Worm (Caenorhabditis elegans) whole organism, L3 larva: ENCODE results near the gene F08G5.3.

Source experiments
- ZK546.5 ChIP-seq: sonication (generic microtip); optimal IDR thresholded peaks from 2 replicates; lab custom pipeline; 2017; ENCODE audit warnings: missing biosample characterization, missing genetic modification characterization
- ama-1 ChIP-seq: fragments of 150-350 bp; optimal IDR thresholded peaks from 2 replicates; lab custom pipeline; 2018
- ceh-28 ChIP-seq: fragments of 150-350 bp; optimal IDR thresholded peaks from 2 replicates; lab custom pipeline; 2014; ENCODE audit warnings: missing biosample characterization, missing genetic modification reagents, missing genetic modification characterization
- ceh-82 ChIP-seq: fragments of 150-350 bp; optimal IDR thresholded peaks from 2 replicates; lab custom pipeline; 2014; ENCODE audit warnings: missing biosample characterization, missing genetic modification characterization
- ceh-9 ChIP-seq: sonication (generic microtip); optimal IDR thresholded peaks from 2 replicates; lab custom pipeline; 2018; ENCODE audit warnings: missing biosample characterization, missing genetic modification characterization
- egl-27 ChIP-seq: sonication (generic microtip); optimal IDR thresholded peaks from 4 replicates; lab custom pipeline; 2017; ENCODE audit warnings: missing biosample characterization, missing genetic modification reagents, missing genetic modification characterization
- elt-1 ChIP-seq: fragments of 150-350 bp; optimal IDR thresholded peaks from 2 replicates; lab custom pipeline; 2014; ENCODE audit warnings: missing biosample characterization, missing genetic modification characterization
- elt-2 ChIP-seq: sonication (generic microtip); optimal IDR thresholded peaks from 2 replicates; lab custom pipeline; 2016; ENCODE audit warnings: missing genetic modification reagents, mild to moderate bottlenecking, missing genetic modification characterization, missing compliant biosample characterization
- elt-3 ChIP-seq, 3 experiments: fragments of 150-350 bp in 1 of 3; sonication (generic microtip) in 2 of 3; optimal IDR thresholded peaks; 2 replicates in 2 of 3; 4 replicates in 1 of 3; lab custom pipeline; 2014 to 2017; ENCODE audit warnings: missing biosample characterization in 3 of 3, missing genetic modification characterization in 3 of 3
- fkh-10 ChIP-seq: sonication (generic microtip); optimal IDR thresholded peaks from 2 replicates; lab custom pipeline; 2017; ENCODE audit warnings: missing biosample characterization, missing genetic modification reagents, missing genetic modification characterization
- fos-1 ChIP-seq: fragments of 150-350 bp; optimal IDR thresholded peaks from 2 replicates; lab custom pipeline; 2014; ENCODE audit warnings: missing biosample characterization, missing genetic modification characterization
- jun-1 ChIP-seq: fragments of 150-350 bp; optimal IDR thresholded peaks from 2 replicates; lab custom pipeline; 2014; ENCODE audit warnings: missing biosample characterization, missing genetic modification reagents, missing genetic modification characterization
- lin-39 ChIP-seq: fragments of 150-350 bp; optimal IDR thresholded peaks from 2 replicates; lab custom pipeline; 2018; ENCODE audit warnings: missing biosample characterization, missing genetic modification reagents, missing genetic modification characterization
- lsy-12 ChIP-seq: sonication (generic microtip); optimal IDR thresholded peaks from 2 replicates; lab custom pipeline; 2016; ENCODE audit warnings: mild to moderate bottlenecking, missing genetic modification characterization, missing compliant biosample characterization
- mdl-1 ChIP-seq: fragments of 150-350 bp; optimal IDR thresholded peaks from 2 replicates; lab custom pipeline; 2014; ENCODE audit warnings: missing biosample characterization, missing genetic modification characterization
- nfya-1 ChIP-seq: sonication (generic microtip); optimal IDR thresholded peaks from 2 replicates; lab custom pipeline; 2017; ENCODE audit warnings: missing genetic modification characterization, mild to moderate bottlenecking, missing compliant biosample characterization, antibody characterized with exemption, moderate library complexity; ENCODE audit not compliant: insufficient read depth
- nhr-23 ChIP-seq: fragments of 150-350 bp; optimal IDR thresholded peaks from 2 replicates; lab custom pipeline; 2014; ENCODE audit warnings: missing biosample characterization, missing genetic modification reagents, missing genetic modification characterization
- nhr-25 ChIP-seq: sonication (generic microtip); optimal IDR thresholded peaks from 2 replicates; lab custom pipeline; 2017; ENCODE audit warnings: missing biosample characterization, missing genetic modification characterization
- nhr-28 ChIP-seq: fragments of 150-350 bp; optimal IDR thresholded peaks from 2 replicates; lab custom pipeline; 2014; ENCODE audit warnings: missing biosample characterization, missing genetic modification characterization
- nhr-76 ChIP-seq: fragments of 150-350 bp; sonication (generic microtip); optimal IDR thresholded peaks from 5 replicates; lab custom pipeline; 2014; ENCODE audit warnings: missing biosample characterization, missing genetic modification characterization
- pha-4 ChIP-seq: fragments of 150-350 bp; optimal IDR thresholded peaks from 2 replicates; lab custom pipeline; 2014; ENCODE audit warnings: missing biosample characterization, missing genetic modification reagents, missing genetic modification characterization
- pqm-1 ChIP-seq: fragments of 150-350 bp; optimal IDR thresholded peaks from 2 replicates; lab custom pipeline; 2017; ENCODE audit warnings: missing biosample characterization, missing genetic modification characterization, inconsistent platforms
- snpc-4 ChIP-seq: fragments of 150-350 bp; optimal IDR thresholded peaks from 2 replicates; lab custom pipeline; 2014; ENCODE audit warnings: missing biosample characterization, missing genetic modification characterization
- tbx-2 ChIP-seq: sonication (generic microtip); optimal IDR thresholded peaks from 2 replicates; lab custom pipeline; 2016; ENCODE audit warnings: mild to moderate bottlenecking, missing genetic modification characterization, missing compliant biosample characterization
- unc-39 ChIP-seq: sonication (generic microtip); optimal IDR thresholded peaks from 4 replicates; lab custom pipeline; 2017; ENCODE audit warnings: missing biosample characterization, missing genetic modification characterization
- unc-62 ChIP-seq: fragments of 150-350 bp; sonication (generic microtip); optimal IDR thresholded peaks from 4 replicates; lab custom pipeline; 2014; ENCODE audit warnings: missing biosample characterization, missing genetic modification reagents, missing genetic modification characterization
- ztf-11 ChIP-seq: fragments of 150-350 bp; optimal IDR thresholded peaks from 2 replicates; lab custom pipeline; 2014; ENCODE audit warnings: missing biosample characterization, missing genetic modification characterization
- ztf-4 ChIP-seq: fragments of 150-350 bp; optimal IDR thresholded peaks from 2 replicates; lab custom pipeline; 2014; ENCODE audit warnings: missing biosample characterization, missing genetic modification characterization

Gene F08G5.3

DNA sequence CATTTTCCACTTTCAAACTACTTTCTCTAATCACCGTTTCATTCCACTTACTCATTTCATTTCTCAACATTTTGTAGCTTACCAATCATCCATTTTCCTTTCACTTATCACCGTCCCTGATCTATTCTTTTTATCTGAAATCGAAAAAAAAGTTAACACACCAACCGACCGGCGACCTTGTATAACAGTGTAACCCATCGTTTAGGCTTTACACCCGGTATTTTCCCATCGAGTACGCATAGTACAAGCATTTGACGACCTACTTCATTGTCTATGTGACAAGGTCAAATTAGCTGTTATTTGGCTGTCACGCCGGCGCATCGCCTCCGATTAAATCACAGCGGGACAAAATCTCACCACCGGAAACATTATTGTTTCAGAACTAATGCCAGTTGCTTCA is 12.1 kb upstream of the F08G5.3 start:
- TF ChIP-seq snpc-4: no peak
- peak; percentile 81 for TF ChIP-seq elt-1 (tag; lab: Kevin White, UChicago)
- TF ChIP-seq mdl-1 (tag; lab: Kevin White, UChicago): no peak
- peak; percentile 89 for TF ChIP-seq nhr-25 (tag; lab: Kevin White, UChicago)
- no peak for TF ChIP-seq ama-1 (lab: Kevin White, UChicago)
- TF ChIP-seq lsy-12 (tag; lab: Kevin White, UChicago): no peak
- no peak for TF ChIP-seq egl-27
- TF ChIP-seq pha-4: no peak
- no peak for TF ChIP-seq ceh-82
- no peak for TF ChIP-seq ZK546.5
- no peak for TF ChIP-seq nhr-28 (tag; lab: Kevin White, UChicago)
- no peak for TF ChIP-seq nfya-1 (tag; lab: Kevin White, UChicago)
- no peak for TF ChIP-seq ztf-4

DNA sequence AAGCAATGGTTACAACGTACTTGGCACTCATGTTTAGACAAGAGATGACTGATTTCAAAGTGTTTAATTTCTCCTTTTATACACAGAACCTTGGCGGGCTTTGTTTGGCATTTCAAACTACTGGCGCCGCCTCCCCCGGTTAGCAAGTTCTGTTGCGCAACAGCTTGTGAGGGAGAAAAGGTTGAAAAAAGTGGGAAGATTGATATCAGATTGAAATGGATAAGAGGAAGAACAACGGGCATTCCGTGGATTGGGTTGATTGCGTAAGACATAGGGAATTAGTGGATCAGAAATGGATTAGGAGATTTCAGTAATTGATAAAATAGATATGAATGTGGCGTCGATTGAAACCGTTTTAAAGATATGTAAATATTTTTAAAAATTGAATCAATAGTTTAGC is 11.1 kb upstream of the F08G5.3 start, which contains the start of gene col-130:
col-130 (minus strand) TSS at position 50 of the 400 bp plus-strand sequence.
- no peak for TF ChIP-seq ama-1 (lab: Kevin White, UChicago)
- no peak for TF ChIP-seq tbx-2 (tag; lab: Kevin White, UChicago)
- TF ChIP-seq ZK546.5: no peak
- TF ChIP-seq nhr-23 (tag; lab: Kevin White, UChicago): no peak
- TF ChIP-seq ceh-28 (tag; lab: Kevin White, UChicago): no peak
- no peak for TF ChIP-seq pha-4
- no peak for TF ChIP-seq ceh-9 (tag; lab: Kevin White, UChicago)
- TF ChIP-seq fkh-10: no peak
- TF ChIP-seq unc-39: no peak
- no peak for TF ChIP-seq lsy-12 (tag; lab: Kevin White, UChicago)
- TF ChIP-seq nhr-25 (tag; lab: Kevin White, UChicago): no peak
- no peak for TF ChIP-seq snpc-4
- TF ChIP-seq nhr-76: no peak
- no peak for TF ChIP-seq fos-1 (tag; lab: Kevin White, UChicago)

DNA sequence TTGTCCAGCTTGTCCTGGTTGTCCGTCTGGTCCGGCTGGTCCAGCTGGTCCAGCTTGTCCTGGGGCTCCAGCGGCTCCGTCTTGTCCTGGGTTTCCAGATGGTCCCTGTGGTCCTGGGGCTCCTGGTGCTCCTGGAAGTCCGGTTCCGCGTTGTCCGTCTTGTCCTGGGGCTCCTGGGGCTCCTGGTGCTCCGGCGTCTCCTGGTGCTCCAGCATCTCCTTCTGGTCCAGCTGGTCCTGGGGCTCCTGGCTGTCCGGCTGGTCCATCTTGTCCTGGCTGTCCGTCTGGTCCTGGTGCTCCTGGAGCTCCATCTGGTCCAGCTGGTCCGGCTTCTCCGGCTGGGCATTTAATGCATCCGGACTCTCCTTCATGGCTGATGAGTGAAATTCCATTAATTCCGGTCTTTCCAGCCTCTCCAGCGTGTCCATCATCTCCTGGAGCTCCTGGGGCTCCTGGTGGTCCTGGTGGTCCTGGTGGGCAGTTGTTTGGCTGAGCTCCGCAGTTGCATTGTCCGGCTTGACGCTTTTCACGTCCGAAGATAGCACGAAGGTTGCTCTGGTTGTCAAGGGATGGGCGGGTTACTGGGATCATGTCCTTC is 10.4 kb upstream of the F08G5.3 start:
- no peak for TF ChIP-seq nhr-28 (tag; lab: Kevin White, UChicago)
- no peak for TF ChIP-seq ztf-4

DNA sequence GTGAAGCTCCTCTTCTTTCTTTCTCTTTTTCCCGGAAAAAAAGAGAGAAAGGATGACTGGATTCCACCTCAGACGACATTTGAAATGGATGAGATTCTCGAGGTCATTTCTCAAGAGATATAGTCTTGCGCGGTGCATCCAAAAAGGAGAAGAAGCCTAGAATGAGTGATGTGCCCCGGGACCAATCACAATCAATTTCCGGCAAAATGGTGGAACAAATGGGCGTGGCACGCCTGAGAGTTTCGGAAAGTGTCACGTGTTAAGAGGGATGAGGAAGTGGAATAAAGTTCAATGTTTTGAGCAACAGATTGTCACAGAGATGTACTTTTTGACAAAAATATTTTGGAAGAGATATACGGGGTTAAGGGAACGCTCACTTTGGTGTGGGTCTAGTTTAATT is 8.2 kb upstream of the F08G5.3 start:
- TF ChIP-seq lin-39 (tag; lab: Kevin White, UChicago): peak; percentile 87
- TF ChIP-seq unc-62 (GFP tag; lab: Kevin White, UChicago): peak; percentile 67
- peak; percentile 55 for TF ChIP-seq nfya-1 (tag; lab: Kevin White, UChicago)
- no peak for TF ChIP-seq elt-1 (tag; lab: Kevin White, UChicago)
- no peak for TF ChIP-seq jun-1 (tag; lab: Kevin White, UChicago)

DNA sequence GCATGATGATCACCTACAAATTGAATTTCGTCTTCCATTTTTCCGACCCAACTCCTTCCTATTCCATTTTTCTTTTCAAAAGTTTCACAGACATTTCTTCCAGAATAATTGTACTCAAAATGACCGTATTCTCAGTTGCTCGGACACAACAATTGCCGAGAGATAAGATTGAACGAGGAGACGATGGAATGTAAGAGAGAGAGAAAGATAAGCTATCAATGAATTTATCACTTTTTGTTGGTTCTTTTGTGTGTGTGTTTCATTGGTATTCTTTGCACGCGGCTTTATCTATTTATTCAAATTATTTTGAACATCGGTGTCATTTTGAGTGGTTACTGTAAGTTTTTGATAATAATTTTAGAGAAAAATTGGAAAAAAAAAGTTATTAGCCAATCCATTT is 3.1 kb upstream of the F08G5.3 start, which contains the start of gene ugt-65:
ugt-65 (plus strand) TSS at position 229 of the 400 bp plus-strand sequence.
- TF ChIP-seq mdl-1 (tag; lab: Kevin White, UChicago): no peak
- TF ChIP-seq elt-2: peak; percentile 93
- TF ChIP-seq elt-3 (tag; optimal IDR thresholded peaks at IDR 0.05; lab: Kevin White, UChicago): no peak
- TF ChIP-seq pha-4: peak; percentile 24
- peak; percentile 85 for TF ChIP-seq pqm-1
- TF ChIP-seq, all 47 proteins: peak for 3

DNA sequence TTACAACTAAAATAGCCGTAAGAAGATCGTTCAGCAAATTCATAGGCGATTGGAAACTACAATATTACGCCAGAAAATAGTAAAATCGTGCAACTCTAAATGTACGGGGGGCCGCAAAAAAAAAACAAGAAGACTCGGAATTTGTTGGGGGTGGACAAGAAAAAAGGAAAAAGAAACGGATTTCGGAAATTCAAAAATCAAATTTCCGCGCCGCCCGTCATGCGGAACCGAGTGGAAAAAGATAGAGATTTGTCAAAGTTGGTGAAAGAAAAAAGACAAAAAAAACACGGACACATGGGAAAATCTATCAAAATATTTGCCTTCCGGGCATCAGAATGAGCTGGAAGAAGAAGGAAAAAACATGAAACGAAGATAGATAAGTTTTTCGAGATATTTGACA is 1.9 kb upstream of the F08G5.3 start:
- TF ChIP-seq pha-4 (no peak), fkh-10 (peak; percentile 5), ztf-4 (no peak), tbx-2 (tag; lab: Kevin White, UChicago) (no peak), ztf-11 (tag; lab: Kevin White, UChicago) (no peak), elt-1 (tag; lab: Kevin White, UChicago) (no peak), pqm-1 (no peak), nhr-28 (tag; lab: Kevin White, UChicago) (no peak), lsy-12 (tag; lab: Kevin White, UChicago) (no peak), nfya-1 (tag; lab: Kevin White, UChicago) (peak; percentile 12)
